Fruit fly (Drosophila melanogaster) whole organism, embryonic: ENCODE results near the gene Nin.
A peak's percentile ranks its signal among the peaks of the same experiment; 100 is the strongest.

Source experiments
- ATbp ChIP-seq: fragments of 200-800 bp; sonication (Bioruptor generic); optimal IDR thresholded peaks from 2 replicates; lab custom pipeline; 2017; ENCODE audit warnings: missing biosample characterization, mild to moderate bottlenecking, missing genetic modification characterization, missing genetic modification reagents
- Asciz ChIP-seq: fragments of 200-800 bp; sonication (Bioruptor generic); optimal IDR thresholded peaks from 2 replicates; lab custom pipeline; 2017; ENCODE audit warnings: missing biosample characterization, mild to moderate bottlenecking, missing genetic modification characterization, missing genetic modification reagents
- Awh ChIP-seq: fragments of 200-800 bp; sonication (Bioruptor generic); IDR thresholded peaks from 2 replicates; pipeline ENCODE4, ENCODE4 v1.3.6; 2022; ENCODE audit warnings: missing biosample characterization, missing genetic modification characterization
- CG10209 ChIP-seq: fragments of 200-800 bp; sonication (Bioruptor generic); optimal IDR thresholded peaks from 3 replicates; lab custom pipeline; 2017; ENCODE audit warnings: missing biosample characterization, mild to moderate bottlenecking, missing genetic modification characterization, missing genetic modification reagents
- CG1024 ChIP-seq: fragments of 200-800 bp; sonication (Bioruptor generic); IDR thresholded peaks from 2 replicates; pipeline ENCODE4 v1.3.6; 2022; ENCODE audit warnings: missing biosample characterization, missing genetic modification characterization
- CG10274 ChIP-seq: fragments of 200-800 bp; sonication (Bioruptor generic); optimal IDR thresholded peaks from 3 replicates; lab custom pipeline; 2017; ENCODE audit warnings: missing biosample characterization, mild to moderate bottlenecking, missing genetic modification characterization
- CG10431 ChIP-seq: fragments of 200-800 bp; sonication (Bioruptor generic); optimal IDR thresholded peaks from 3 replicates; lab custom pipeline; 2018; ENCODE audit warnings: missing biosample characterization, mild to moderate bottlenecking, missing genetic modification characterization
- CG11247 ChIP-seq: fragments of 200-800 bp; sonication (Bioruptor generic); IDR thresholded peaks from 2 replicates; pipeline ENCODE4 v1.3.6; 2022; ENCODE audit warnings: missing biosample characterization, missing genetic modification characterization
- CG11504 ChIP-seq: fragments of 200-800 bp; sonication (Bioruptor generic); optimal IDR thresholded peaks from 3 replicates; lab custom pipeline; 2019; ENCODE audit warnings: missing biosample characterization, mild to moderate bottlenecking, missing genetic modification characterization, moderate library complexity
- CG12219 ChIP-seq: fragments of 200-800 bp; sonication (Bioruptor generic); optimal IDR thresholded peaks from 3 replicates; lab custom pipeline; 2018; ENCODE audit warnings: missing biosample characterization, mild to moderate bottlenecking, missing genetic modification characterization
- CG12391 ChIP-seq: fragments of 200-800 bp; sonication (Bioruptor generic); optimal IDR thresholded peaks from 3 replicates; lab custom pipeline; 2018; ENCODE audit warnings: missing biosample characterization, mild to moderate bottlenecking, missing genetic modification characterization, moderate library complexity
- CG14710 ChIP-seq: fragments of 200-800 bp; sonication (Bioruptor generic); optimal IDR thresholded peaks from 3 replicates; lab custom pipeline; 2019; ENCODE audit warnings: missing biosample characterization, mild to moderate bottlenecking, missing genetic modification characterization, moderate library complexity
- CG15696 ChIP-seq: fragments of 200-800 bp; sonication (Bioruptor generic); optimal IDR thresholded peaks from 2 replicates; lab custom pipeline; 2019; ENCODE audit warnings: missing biosample characterization, mild to moderate bottlenecking, missing genetic modification characterization, moderate library complexity
- CG16815 ChIP-seq: fragments of 200-800 bp; sonication (Bioruptor generic); optimal IDR thresholded peaks from 3 replicates; lab custom pipeline; 2017; ENCODE audit warnings: missing biosample characterization, mild to moderate bottlenecking, missing genetic modification characterization
- CG17328 ChIP-seq: fragments of 200-800 bp; sonication (Bioruptor generic); IDR thresholded peaks from 2 replicates; pipeline ENCODE4 v1.3.6; 2022; ENCODE audit warnings: missing biosample characterization, missing genetic modification characterization
- CG2199 ChIP-seq: fragments of 200-800 bp; sonication (Bioruptor generic); IDR thresholded peaks from 3 replicates; pipeline ENCODE4 v1.3.6; 2022; ENCODE audit warnings: missing biosample characterization, missing genetic modification characterization
- CG32772 ChIP-seq: fragments of 200-800 bp; sonication (Bioruptor generic); IDR thresholded peaks from 2 replicates; pipeline ENCODE4 v1.3.6; 2022; ENCODE audit warnings: missing biosample characterization, missing genetic modification characterization
- CG3407 ChIP-seq: fragments of 200-800 bp; sonication (Bioruptor generic); optimal IDR thresholded peaks from 2 replicates; lab custom pipeline; 2018; ENCODE audit warnings: missing biosample characterization, mild to moderate bottlenecking, missing genetic modification characterization
- CG4707 ChIP-seq: fragments of 200-800 bp; sonication (Bioruptor generic); optimal IDR thresholded peaks from 2 replicates; lab custom pipeline; 2018; ENCODE audit warnings: missing biosample characterization, mild to moderate bottlenecking, missing genetic modification characterization, moderate library complexity
- CoRest ChIP-seq: fragments of 200-800 bp; sonication (Bioruptor generic); optimal IDR thresholded peaks from 3 replicates; lab custom pipeline; 2018; ENCODE audit warnings: missing biosample characterization, mild to moderate bottlenecking, missing genetic modification characterization, moderate library complexity
- D19A ChIP-seq: fragments of 200-800 bp; optimal IDR thresholded peaks from 3 replicates; lab custom pipeline; 2019; ENCODE audit warnings: missing biosample characterization, mild to moderate bottlenecking, missing genetic modification characterization, moderate library complexity
- Dad ChIP-seq: fragments of 200-800 bp; sonication (Bioruptor generic); optimal IDR thresholded peaks from 3 replicates; lab custom pipeline; 2016; ENCODE audit warnings: missing biosample characterization, missing genetic modification characterization
- Drgx ChIP-seq: fragments of 200-800 bp; sonication (Bioruptor generic); IDR thresholded peaks from 2 replicates; pipeline ENCODE4 v1.3.6; 2022; ENCODE audit warnings: missing biosample characterization, missing genetic modification characterization
- HLH3B ChIP-seq: fragments of 200-800 bp; sonication (Bioruptor generic); IDR thresholded peaks from 2 replicates; pipeline ENCODE4 v1.3.6; 2022; ENCODE audit warnings: missing biosample characterization, missing genetic modification characterization
- Hmr ChIP-seq: fragments of 200-800 bp; sonication (Bioruptor generic); optimal IDR thresholded peaks from 3 replicates; lab custom pipeline; 2017; ENCODE audit warnings: mild to moderate bottlenecking, missing biosample characterization, missing genetic modification reagents, missing genetic modification characterization
- Mad ChIP-seq: fragments of 200-800 bp; sonication (Bioruptor generic); optimal IDR thresholded peaks from 2 replicates; lab custom pipeline; 2016; ENCODE audit warnings: missing biosample characterization, missing genetic modification characterization
- Nf-YB ChIP-seq: fragments of 200-800 bp; sonication (Bioruptor generic); optimal IDR thresholded peaks from 3 replicates; lab custom pipeline; 2019; ENCODE audit warnings: missing biosample characterization, mild to moderate bottlenecking, missing genetic modification characterization, moderate library complexity
- Optix ChIP-seq: fragments of 200-800 bp; sonication (Bioruptor generic); IDR thresholded peaks from 3 replicates; pipeline ENCODE4 v1.3.6; 2022; ENCODE audit warnings: missing biosample characterization, missing genetic modification characterization
- PHDP ChIP-seq: fragments of 200-800 bp; sonication (Bioruptor generic); optimal IDR thresholded peaks from 3 replicates; lab custom pipeline; 2018; ENCODE audit warnings: missing biosample characterization, mild to moderate bottlenecking, missing genetic modification characterization, moderate library complexity
- Xrp1 ChIP-seq: fragments of 200-800 bp; sonication (Bioruptor generic); IDR thresholded peaks from 2 replicates; pipeline ENCODE4 v1.3.6; 2022; ENCODE audit warnings: missing biosample characterization, missing genetic modification characterization
- ato ChIP-seq: fragments of 200-800 bp; sonication (Bioruptor generic); IDR thresholded peaks from 2 replicates; pipeline ENCODE4 v1.3.6; 2022; ENCODE audit warnings: missing biosample characterization, missing genetic modification characterization; ENCODE audit not compliant: partially characterized antibody
- az2 ChIP-seq: fragments of 200-800 bp; sonication (Bioruptor generic); optimal IDR thresholded peaks from 3 replicates; lab custom pipeline; 2016; ENCODE audit warnings: missing biosample characterization, missing genetic modification characterization
- bcd ChIP-seq: fragments of 200-800 bp; sonication (Bioruptor generic); optimal IDR thresholded peaks from 2 replicates; lab custom pipeline; 2017; ENCODE audit warnings: missing biosample characterization, mild to moderate bottlenecking, missing genetic modification characterization
- cato ChIP-seq: fragments of 200-800 bp; sonication (Bioruptor generic); optimal IDR thresholded peaks from 2 replicates; lab custom pipeline; 2016; ENCODE audit warnings: missing biosample characterization, missing genetic modification characterization, borderline replicate concordance
- croc ChIP-seq: fragments of 200-800 bp; sonication (Bioruptor generic); conservative IDR thresholded peaks from 3 replicates; pipeline ENCODE4 v1.3.6; 2022; ENCODE audit warnings: missing biosample characterization, missing genetic modification characterization
- da ChIP-seq: fragments of 200-800 bp; sonication (Bioruptor generic); optimal IDR thresholded peaks from 2 replicates; lab custom pipeline; 2016; ENCODE audit warnings: missing biosample characterization, missing genetic modification characterization
- dmrt99B ChIP-seq: fragments of 200-800 bp; sonication (Bioruptor generic); optimal IDR thresholded peaks from 2 replicates; lab custom pipeline; 2018; ENCODE audit warnings: missing biosample characterization, mild to moderate bottlenecking, missing genetic modification characterization, moderate library complexity
- en ChIP-seq: fragments of 200-800 bp; sonication (Bioruptor generic); optimal IDR thresholded peaks from 2 replicates; lab custom pipeline; 2016; ENCODE audit warnings: missing biosample characterization, missing genetic modification characterization
- nmo ChIP-seq: fragments of 200-800 bp; sonication (Bioruptor generic); optimal IDR thresholded peaks from 2 replicates; lab custom pipeline; 2018; ENCODE audit warnings: missing biosample characterization, mild to moderate bottlenecking, missing genetic modification characterization, moderate library complexity
- org-1 ChIP-seq: fragments of 200-800 bp; sonication (Bioruptor generic); optimal IDR thresholded peaks from 2 replicates; lab custom pipeline; 2017; ENCODE audit warnings: missing biosample characterization, missing genetic modification characterization
- otp ChIP-seq: fragments of 200-800 bp; sonication (Bioruptor generic); IDR thresholded peaks from 3 replicates; pipeline ENCODE4, ENCODE4 v1.3.6; 2022; ENCODE audit warnings: missing biosample characterization, missing genetic modification characterization
- pan ChIP-seq, 4 experiments: fragments of >200 bp in 3 of 4; fragments of 200-800 bp in 1 of 4; sonication (Bioruptor generic) in 1 of 4; optimal IDR thresholded peaks in 3 of 4; IDR thresholded peaks in 1 of 4; 2 replicates each; pipeline versions ENCODE4 v1.3.6 to Lab custom; 2017 to 2022; ENCODE audit warnings: missing biosample characterization in 2 of 4, missing genetic modification characterization in 2 of 4, mixed read lengths in 1 of 4
- rib ChIP-seq: fragments of 200-800 bp; sonication (Bioruptor generic); IDR thresholded peaks from 2 replicates; pipeline ENCODE4 v1.3.6; 2022; ENCODE audit warnings: missing biosample characterization, missing genetic modification characterization
- sens ChIP-seq: fragments of 200-800 bp; sonication (Bioruptor generic); peaks from one replicate; lab custom pipeline; 2016; ENCODE audit warnings: missing biosample characterization, missing genetic modification characterization
- sens-2 ChIP-seq: fragments of 200-800 bp; sonication (Bioruptor generic); IDR thresholded peaks from 2 replicates; pipeline ENCODE4 v1.3.6; 2022; ENCODE audit warnings: missing biosample characterization, missing genetic modification characterization
- twi ChIP-seq: fragments of 200-800 bp; optimal IDR thresholded peaks from 2 replicates; lab custom pipeline; 2019; ENCODE audit warnings: missing biosample characterization, mild to moderate bottlenecking, missing genetic modification characterization, moderate library complexity
- unpg ChIP-seq: fragments of 200-800 bp; sonication (Bioruptor generic); optimal IDR thresholded peaks from 3 replicates; lab custom pipeline; 2018; ENCODE audit warnings: missing biosample characterization, mild to moderate bottlenecking, missing genetic modification characterization, moderate library complexity
- vvl ChIP-seq: fragments of 200-800 bp; sonication (Bioruptor generic); IDR thresholded peaks from 2 replicates; pipeline ENCODE4 v1.3.6; 2022; ENCODE audit warnings: missing biosample characterization, missing genetic modification characterization

Gene Nin

dm6 chr2L:5245363-5245892, 32.9 kb downstream of the Nin start (continued):
- peak; percentile 38; the same call in 1 of the 2 replicates for TF ChIP-seq CG32772 (GFP tag; lab: Robert Waterston, UW)
- no peak for TF ChIP-seq Hmr
- TF ChIP-seq sens (GFP tag; lab: Kevin White, UChicago): peak; percentile 95
- TF ChIP-seq bcd (GFP tag; lab: Kevin White, UChicago): no peak
- peak; percentile 17 for TF ChIP-seq da
- peak; percentile 68; the same call in 1 of the 2 replicates for TF ChIP-seq Xrp1 (GFP tag; lab: Robert Waterston, UW)
- TF ChIP-seq PHDP (tag; lab: Kevin White, UChicago): no peak
- no peak for TF ChIP-seq Dad (GFP tag; lab: Kevin White, UChicago)
- no peak for TF ChIP-seq rib
- no peak for TF ChIP-seq CG10274 (GFP tag; lab: Kevin White, UChicago)
- peak; percentile 68 for TF ChIP-seq CG17328
- TF ChIP-seq Nf-YB (GFP tag; lab: Kevin White, UChicago): peak; percentile 13
- TF ChIP-seq az2 (GFP tag; lab: Kevin White, UChicago): peak; percentile 38
- TF ChIP-seq CG11247: no peak
- peak; percentile 26 for TF ChIP-seq nmo (GFP tag; lab: Kevin White, UChicago)
- TF ChIP-seq otp (GFP tag; lab: Robert Waterston, UW): 0 out of 3 replicates have a peak, but pooled peaks have one; percentile 34
- 0 out of 2 replicates have a peak, but pooled peaks have one; percentile 16 for TF ChIP-seq Drgx (GFP tag; lab: Robert Waterston, UW)
- TF ChIP-seq Optix: 0 out of 3 replicates have a peak, but pooled peaks have one; percentile 43
- TF ChIP-seq CG10431: peak; percentile 9
- peak; percentile 18 for TF ChIP-seq CG16815 (GFP tag; lab: Kevin White, UChicago)
- TF ChIP-seq CG11504: peak; percentile 56
- TF ChIP-seq cato (GFP tag; lab: Kevin White, UChicago): peak; percentile 9
- TF ChIP-seq Awh (GFP tag; lab: Robert Waterston, UW): 0 out of 2 replicates have a peak, but pooled peaks have one; percentile 18
- peak; percentile 21 for TF ChIP-seq CG4707 (GFP tag; lab: Kevin White, UChicago)
- peak; percentile 55 for TF ChIP-seq ATbp (GFP tag; lab: Kevin White, UChicago)
- peak; percentile 46 for TF ChIP-seq twi (tag; lab: Kevin White, UChicago)
- TF ChIP-seq pan (optimal IDR thresholded peaks at IDR 0.05; lab: Kevin White, UChicago): no peak
- peak in 1 of 2 experiments; percentile 9 for TF ChIP-seq pan (GFP tag; optimal IDR thresholded peaks at IDR 0.05 in 1 of 2, IDR thresholded peaks at IDR 0.05 in 1 of 2)
- TF ChIP-seq en (GFP tag; lab: Kevin White, UChicago): peak; percentile 3
- TF ChIP-seq CG10209 (GFP tag; lab: Kevin White, UChicago): peak; percentile 22
- peak; percentile 54 for TF ChIP-seq CG14710 (tag; lab: Kevin White, UChicago)
- peak; percentile 55 for TF ChIP-seq CG15696
- peak; percentile 80; the same call in 2 of the 3 replicates for TF ChIP-seq CG2199 (GFP tag; lab: Robert Waterston, UW)
- 0 out of 2 replicates have a peak, but pooled peaks have one; percentile 33 for TF ChIP-seq HLH3B
- 0 out of 3 replicates have a peak, but pooled peaks have one; percentile 16 for TF ChIP-seq croc
- TF ChIP-seq Mad (GFP tag; lab: Kevin White, UChicago): peak; percentile 2
- peak; percentile 23 for TF ChIP-seq CoRest (tag; lab: Kevin White, UChicago)
- TF ChIP-seq CG3407 (GFP tag; lab: Kevin White, UChicago): peak; percentile 9
- TF ChIP-seq CG12391: peak; percentile 45
- peak; percentile 40 for TF ChIP-seq D19A (tag; lab: Kevin White, UChicago)
- TF ChIP-seq ato (GFP tag; lab: Robert Waterston, UW): no peak
- TF ChIP-seq vvl: peak; percentile 79; the same call in 1 of the 2 replicates
- peak; percentile 58 for TF ChIP-seq dmrt99B (tag; lab: Kevin White, UChicago)
- TF ChIP-seq CG1024: 0 out of 2 replicates have a peak, but pooled peaks have one; percentile 30
- TF ChIP-seq org-1 (GFP tag; lab: Kevin White, UChicago): peak; percentile 12
- peak; percentile 24 for TF ChIP-seq Asciz (GFP tag; lab: Kevin White, UChicago)
- peak; percentile 48 for TF ChIP-seq unpg (GFP tag; lab: Kevin White, UChicago)
- peak; percentile 38; the same call in 1 of the 2 replicates for TF ChIP-seq sens-2 (GFP tag; lab: Robert Waterston, UW)
- TF ChIP-seq CG12219 (GFP tag; lab: Kevin White, UChicago): peak; percentile 29
